Worm (Caenorhabditis elegans) whole organism, late embryonic: ENCODE results near the gene Y41E3.1.

ENCODE experiments used
- F13H6.1 ChIP-seq: sonication (generic microtip); optimal IDR thresholded peaks from 2 replicates; lab custom pipeline; 2016; ENCODE audit warnings: missing genetic modification characterization, missing compliant biosample characterization
- ceh-30 ChIP-seq: fragments of 150-350 bp; optimal IDR thresholded peaks from 2 replicates; lab custom pipeline; 2014; ENCODE audit warnings: missing biosample characterization, missing genetic modification characterization
- ceh-34 ChIP-seq: sonication (generic microtip); optimal IDR thresholded peaks from 2 replicates; lab custom pipeline; 2016; ENCODE audit warnings: mild to moderate bottlenecking, missing genetic modification characterization, missing compliant biosample characterization
- elt-2 ChIP-seq: sonication (generic microtip); optimal IDR thresholded peaks from 2 replicates; lab custom pipeline; 2016; ENCODE audit warnings: missing genetic modification reagents, missing genetic modification characterization, missing compliant biosample characterization
- elt-4 ChIP-seq: sonication (generic microtip); optimal IDR thresholded peaks from 2 replicates; lab custom pipeline; 2016; ENCODE audit warnings: missing genetic modification characterization, missing compliant biosample characterization
- fkh-6 ChIP-seq: sonication (generic microtip); optimal IDR thresholded peaks from 2 replicates; lab custom pipeline; 2016; ENCODE audit warnings: missing genetic modification characterization, missing compliant biosample characterization
- hlh-13 ChIP-seq: fragments of 200-800 bp; sonication (Bioruptor generic); optimal IDR thresholded peaks from 2 replicates; lab custom pipeline; 2018; ENCODE audit warnings: mild to moderate bottlenecking, missing genetic modification characterization, missing compliant biosample characterization
- nfya-1 ChIP-seq: sonication (generic microtip); optimal IDR thresholded peaks from 2 replicates; lab custom pipeline; 2017; ENCODE audit warnings: missing genetic modification characterization, mild to moderate bottlenecking, missing compliant biosample characterization, antibody characterized with exemption, moderate library complexity
- nhr-11 ChIP-seq: fragments of 150-350 bp; optimal IDR thresholded peaks from 2 replicates; lab custom pipeline; 2014; ENCODE audit warnings: missing biosample characterization, missing genetic modification characterization
- pat-9 ChIP-seq: fragments of 200-800 bp; sonication (Bioruptor generic); optimal IDR thresholded peaks from 2 replicates; lab custom pipeline; 2018; ENCODE audit warnings: mild to moderate bottlenecking, missing genetic modification characterization, moderate library complexity, missing compliant biosample characterization

DNA sequence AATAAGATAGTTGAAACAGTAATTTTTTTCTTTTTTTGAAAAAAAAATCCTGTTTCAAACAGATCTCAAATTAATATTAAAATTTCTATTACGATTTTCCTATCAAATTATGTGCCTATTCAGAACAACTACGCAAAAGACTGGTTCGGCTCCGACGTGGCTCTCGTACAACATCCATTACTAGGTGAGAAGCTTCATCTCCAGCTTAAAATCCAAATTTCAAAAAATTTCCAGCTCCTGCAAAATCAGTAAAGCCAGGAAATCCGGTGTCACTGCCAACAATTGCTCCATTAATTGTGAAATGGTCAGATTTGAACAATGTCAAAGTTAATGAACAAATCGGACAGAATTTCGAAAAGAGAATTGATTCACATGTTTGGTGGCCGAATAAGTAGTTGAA is 4.9 kb downstream of the Y41E3.1 start:
- TF ChIP-seq F13H6.1 (tag; lab: Kevin White, UChicago) (no peak), ceh-30 (tag; lab: Kevin White, UChicago) (no peak), hlh-13 (no peak), pat-9 (tag; lab: Kevin White, UChicago) (no peak), ceh-34 (tag; lab: Kevin White, UChicago) (no peak), nfya-1 (tag; lab: Kevin White, UChicago) (no peak), elt-2 (no peak), elt-4 (tag; lab: Kevin White, UChicago) (no peak), nhr-11 (tag; lab: Kevin White, UChicago) (no peak), fkh-6 (tag; lab: Kevin White, UChicago) (no peak)
